Worm (Caenorhabditis elegans) whole organism, mixed stage, embryonic: ENCODE results near the gene scl-7.

Experiments
- bed-3 ChIP-seq: fragments of 200-800 bp; sonication (Bioruptor generic); optimal IDR thresholded peaks from 3 replicates; lab custom pipeline; 2018; ENCODE audit warnings: mild to moderate bottlenecking, missing genetic modification characterization, moderate library complexity, missing compliant biosample characterization
- ces-1 ChIP-seq: fragments of 150-350 bp; optimal IDR thresholded peaks from 2 replicates; lab custom pipeline; 2014; ENCODE audit warnings: missing biosample characterization, missing genetic modification reagents, missing genetic modification characterization
- elt-3 ChIP-seq: fragments of 150-350 bp; optimal IDR thresholded peaks from 2 replicates; lab custom pipeline; 2014; ENCODE audit warnings: missing biosample characterization, missing genetic modification characterization
- ham-2 ChIP-seq: fragments of 200-800 bp; sonication (Bioruptor generic); optimal IDR thresholded peaks from 2 replicates; lab custom pipeline; 2018; ENCODE audit warnings: mild to moderate bottlenecking, missing genetic modification characterization, missing compliant biosample characterization
- lin-13 ChIP-seq: fragments of 150-350 bp; optimal IDR thresholded peaks from 2 replicates; lab custom pipeline; 2014; ENCODE audit warnings: missing biosample characterization, missing genetic modification characterization
- lsy-2 ChIP-seq: fragments of 150-350 bp; optimal IDR thresholded peaks from 2 replicates; lab custom pipeline; 2014; ENCODE audit warnings: missing biosample characterization, missing genetic modification characterization
- mls-2 ChIP-seq: sonication (generic microtip); optimal IDR thresholded peaks from 2 replicates; lab custom pipeline; 2016; ENCODE audit warnings: mild to moderate bottlenecking, missing genetic modification characterization, moderate library complexity, missing compliant biosample characterization
- nhr-12 ChIP-seq: fragments of 150-350 bp; optimal IDR thresholded peaks from 2 replicates; lab custom pipeline; 2014; ENCODE audit warnings: missing biosample characterization, missing genetic modification characterization
- nhr-237 ChIP-seq: fragments of 150-350 bp; optimal IDR thresholded peaks from 2 replicates; lab custom pipeline; 2014; ENCODE audit warnings: missing biosample characterization, missing genetic modification characterization
- nhr-76 ChIP-seq: sonication (generic microtip); optimal IDR thresholded peaks from 2 replicates; lab custom pipeline; 2017; ENCODE audit warnings: missing biosample characterization, missing genetic modification characterization
- pha-4 ChIP-seq: fragments of 150-350 bp; optimal IDR thresholded peaks from 2 replicates; lab custom pipeline; 2018; ENCODE audit warnings: missing biosample characterization, missing genetic modification reagents, missing genetic modification characterization
- unc-120 ChIP-seq: sonication (generic microtip); optimal IDR thresholded peaks from 2 replicates; lab custom pipeline; 2017; ENCODE audit warnings: missing genetic modification characterization, missing compliant biosample characterization; ENCODE audit not compliant: poor library complexity, severe bottlenecking
- unc-39 ChIP-seq: fragments of 150-350 bp; optimal IDR thresholded peaks from 2 replicates; lab custom pipeline; 2014; ENCODE audit warnings: missing biosample characterization, missing genetic modification characterization

DNA sequence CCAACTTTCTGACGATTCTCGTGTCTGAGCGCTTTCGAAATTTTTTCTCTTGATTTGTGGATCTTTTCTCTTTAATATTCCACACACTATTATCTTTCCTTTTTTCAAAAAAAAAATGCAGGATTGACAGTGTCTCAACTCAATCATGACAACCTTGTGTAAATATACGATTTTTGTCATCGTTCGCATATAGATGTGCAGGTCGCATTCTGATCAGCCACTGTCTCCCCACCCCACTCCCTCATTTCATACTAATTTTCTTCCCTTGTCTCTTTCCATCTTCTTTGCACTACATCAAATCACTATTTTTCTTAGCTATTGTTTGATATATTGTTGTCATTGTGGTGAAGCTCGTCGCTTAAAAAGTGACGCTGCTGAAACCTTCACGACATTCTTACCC, 34.9 kb upstream of the scl-7 start:
- TF ChIP-seq nhr-12 (tag; lab: Kevin White, UChicago) (no peak), unc-39 (tag; lab: Kevin White, UChicago) (no peak), ham-2 (GFP tag; lab: Kevin White, UChicago) (no peak), nhr-76 (tag; lab: Kevin White, UChicago) (no peak), pha-4 (tag; lab: Kevin White, UChicago) (no peak), lsy-2 (tag; lab: Kevin White, UChicago) (no peak), nhr-237 (tag; lab: Kevin White, UChicago) (no peak), elt-3 (tag; lab: Kevin White, UChicago) (no peak), ces-1 (GFP tag; lab: Kevin White, UChicago) (no peak), lin-13 (tag; lab: Kevin White, UChicago) (no peak), unc-120 (tag; lab: Kevin White, UChicago) (no peak), bed-3 (GFP tag; lab: Kevin White, UChicago) (no peak), mls-2 (tag; lab: Kevin White, UChicago) (no peak)
